Fruit fly (Drosophila melanogaster): ENCODE results near the gene Sfp24Ba.

Sfp24Ba gene

dm6 chr2L:3624784-3625183 lies 43.6 kb downstream of the Sfp24Ba start:
- TF ChIP-seq btn (GFP tag; optimal IDR thresholded peaks at IDR 0.05) (no peak), GATAe (GFP tag; conservative IDR thresholded peaks at IDR 0.05) (no peak), CG10959 (GFP tag; IDR thresholded peaks at IDR 0.05) (no peak), chn (GFP tag; optimal IDR thresholded peaks at IDR 0.05) (no peak), Sry-δ (GFP tag; optimal IDR thresholded peaks at IDR 0.05) (no peak), CG18262 (tag; optimal IDR thresholded peaks at IDR 0.05) (peak; percentile 30), dysf (GFP tag; IDR thresholded peaks at IDR 0.05) (no peak), CG17359 (tag; optimal IDR thresholded peaks at IDR 0.05) (peak; percentile 15), CkIIα-i1 (GFP tag; IDR thresholded peaks at IDR 0.05) (no peak), zf30C (GFP tag; optimal IDR thresholded peaks at IDR 0.05) (peak; percentile 51), CG15073 (GFP tag; optimal IDR thresholded peaks at IDR 0.05) (no peak), Sox102F (GFP tag; optimal IDR thresholded peaks at IDR 0.05) (peak; percentile 38), CG12391 (tag; optimal IDR thresholded peaks at IDR 0.05) (peak; percentile 9), ab (GFP tag; optimal IDR thresholded peaks at IDR 0.05) (no peak), lilli (GFP tag; optimal IDR thresholded peaks at IDR 0.05) (peak; percentile 8), CG16779 (GFP tag; IDR thresholded peaks at IDR 0.05) (no peak), Dip3 (GFP tag; optimal IDR thresholded peaks at IDR 0.05) (no peak), gem (tag; optimal IDR thresholded peaks at IDR 0.05) (no peak), CG8089 (GFP tag; optimal IDR thresholded peaks at IDR 0.05) (no peak), YL-1 (GFP tag; optimal IDR thresholded peaks at IDR 0.05) (no peak), CG14710 (tag; optimal IDR thresholded peaks at IDR 0.05) (peak; percentile 28), zfh1 (GFP tag; IDR thresholded peaks at IDR 0.05) (peak; percentile 59; the same call in 1 of the 3 replicates), MESR4 (GFP tag; optimal IDR thresholded peaks at IDR 0.05) (no peak), CG8388 (GFP tag; optimal IDR thresholded peaks at IDR 0.05) (no peak), CG17829 (tag; optimal IDR thresholded peaks at IDR 0.05) (peak; percentile 34), CG5245 (GFP tag; optimal IDR thresholded peaks at IDR 0.05) (no peak), fd102C (GFP tag; optimal IDR thresholded peaks at IDR 0.05) (no peak), dmrt99B (tag; optimal IDR thresholded peaks at IDR 0.05) (peak; percentile 3), CG3065 (GFP tag; optimal IDR thresholded peaks at IDR 0.05) (no peak), CG10654 (GFP tag; optimal IDR thresholded peaks at IDR 0.05) (no peak), CG2712 (tag; optimal IDR thresholded peaks at IDR 0.05) (peak; percentile 46), CG2202 (tag; optimal IDR thresholded peaks at IDR 0.05) (no peak), Optix (GFP tag; IDR thresholded peaks at IDR 0.05) (0 out of 3 replicates have a peak, but pooled peaks have one; percentile 18), cwo (GFP tag; optimal IDR thresholded peaks at IDR 0.05) (no peak), CG16863 (GFP tag; optimal IDR thresholded peaks at IDR 0.05) (no peak), CG13123 (GFP tag; optimal IDR thresholded peaks at IDR 0.05) (no peak), Doc2 (GFP tag; IDR thresholded peaks at IDR 0.05) (no peak), CG6791 (GFP tag; IDR thresholded peaks at IDR 0.05; ENCODE audit: partially characterized antibody) (no peak), nom (GFP tag; optimal IDR thresholded peaks at IDR 0.05) (no peak), bsh (GFP tag; optimal IDR thresholded peaks at IDR 0.05) (peak in 1 of 2 experiments; percentile 4), usp (GFP tag; optimal IDR thresholded peaks at IDR 0.05) (no peak), prd (optimal IDR thresholded peaks at IDR 0.05) (no peak), prd (GFP tag; IDR thresholded peaks at IDR 0.05) (peak; percentile 44; the same call in 2 of the 3 replicates), cato (GFP tag; optimal IDR thresholded peaks at IDR 0.05; ENCODE audit: borderline replicate concordance) (no peak), Chrac-16 (GFP tag; optimal IDR thresholded peaks at IDR 0.05) (no peak), ro (GFP tag; IDR thresholded peaks at IDR 0.05) (no peak), CG34422 (GFP tag; IDR thresholded peaks at IDR 0.05) (0 out of 3 replicates have a peak, but pooled peaks have one; percentile 17), ci (GFP tag; IDR thresholded peaks at IDR 0.05) (peak; percentile 13; the same call in 1 of the 3 replicates), lola (GFP tag; optimal IDR thresholded peaks at IDR 0.05) (peak in 1 of 3 experiments; percentile 45), chif (GFP tag; optimal IDR thresholded peaks at IDR 0.05) (no peak), gcm2 (GFP tag; optimal IDR thresholded peaks at IDR 0.05) (no peak)
